Fruit fly (Drosophila melanogaster) whole organism, wandering third instar larva: Measurements from ENCODE around the gene heix.
A peak's percentile ranks its signal among the peaks of the same experiment; 100 is the strongest.

ENCODE experiments used
- Abd-B ChIP-seq: fragments of >200 bp; optimal IDR thresholded peaks from 2 replicates; lab custom pipeline; 2017; ENCODE audit warnings: missing biosample characterization, missing genetic modification characterization
- CG32264 ChIP-seq: fragments of 200-800 bp; sonication (Bioruptor generic); optimal IDR thresholded peaks from 2 replicates; lab custom pipeline; 2016; ENCODE audit warnings: missing biosample characterization, missing genetic modification characterization
- CG9705 ChIP-seq: fragments of 200-800 bp; sonication (Bioruptor generic); optimal IDR thresholded peaks from 2 replicates; lab custom pipeline; 2018; ENCODE audit warnings: missing biosample characterization, mild to moderate bottlenecking, missing genetic modification characterization
- CrebA ChIP-seq: fragments of 200-800 bp; sonication (Bioruptor generic); optimal IDR thresholded peaks from 2 replicates; lab custom pipeline; 2016; ENCODE audit warnings: missing biosample characterization, mild to moderate bottlenecking, missing genetic modification characterization, borderline replicate concordance
- Dfd ChIP-seq: fragments of >200 bp; optimal IDR thresholded peaks from 2 replicates; lab custom pipeline; 2017; ENCODE audit warnings: missing biosample characterization, missing genetic modification characterization
- Dif ChIP-seq: fragments of 200-275, 200-300 bp; sonication (Bioruptor generic); optimal IDR thresholded peaks from 2 replicates; lab custom pipeline; 2018; ENCODE audit warnings: missing biosample characterization, missing genetic modification characterization; ENCODE audit not compliant: partially characterized antibody
- GATAd ChIP-seq: sonication (Bioruptor generic); optimal IDR thresholded peaks from 2 replicates; lab custom pipeline; 2016; ENCODE audit warnings: missing biosample characterization, missing genetic modification characterization
- HLH106 ChIP-seq: fragments of 200-800 bp; optimal IDR thresholded peaks from 3 replicates; lab custom pipeline; 2019; ENCODE audit warnings: missing biosample characterization, mild to moderate bottlenecking, missing genetic modification characterization, moderate library complexity
- Hnf4 ChIP-seq: fragments of 200-800 bp; sonication (Bioruptor generic); optimal IDR thresholded peaks from 2 replicates; lab custom pipeline; 2016; ENCODE audit warnings: missing biosample characterization, mild to moderate bottlenecking, missing genetic modification characterization
- Hr78 ChIP-seq: fragments of >200 bp; optimal IDR thresholded peaks from 2 replicates; lab custom pipeline; 2017; ENCODE audit warnings: missing biosample characterization, missing genetic modification characterization
- Hr83 ChIP-seq: fragments of 200-300 bp; sonication (Bioruptor generic); optimal IDR thresholded peaks from 2 replicates; lab custom pipeline; 2016; ENCODE audit warnings: missing biosample characterization, mild to moderate bottlenecking, missing genetic modification characterization, moderate library complexity; ENCODE audit not compliant: poor library complexity, severe bottlenecking
- Jra ChIP-seq: sonication (Bioruptor generic); optimal IDR thresholded peaks from 2 replicates; lab custom pipeline; 2016; ENCODE audit warnings: missing biosample characterization, missing genetic modification characterization
- Mio ChIP-seq: sonication (Bioruptor generic); optimal IDR thresholded peaks from 2 replicates; lab custom pipeline; 2016; ENCODE audit warnings: missing biosample characterization, missing genetic modification characterization
- Myc ChIP-seq: fragments of >200 bp; optimal IDR thresholded peaks from 2 replicates; lab custom pipeline; 2017
- N ChIP-seq: fragments of >200 bp; optimal IDR thresholded peaks from 2 replicates; lab custom pipeline; 2018; ENCODE audit warnings: missing biosample characterization, missing external identifiers, missing genetic modification characterization
- OdsH ChIP-seq: fragments of 200-800 bp; sonication (Bioruptor generic); optimal IDR thresholded peaks from 2 replicates; lab custom pipeline; 2016; ENCODE audit warnings: missing biosample characterization, mild to moderate bottlenecking, missing genetic modification characterization
- Rel ChIP-seq, 2 experiments: fragments of 200-800 bp; sonication (Bioruptor generic) in 1 of 2; optimal IDR thresholded peaks; 2 replicates in 1 of 2; 3 replicates in 1 of 2; lab custom pipeline; 2016 to 2019; ENCODE audit warnings: mild to moderate bottlenecking in 2 of 2, missing biosample characterization in 2 of 2, missing genetic modification characterization in 2 of 2, moderate library complexity in 1 of 2
- Sp1 ChIP-seq: fragments of 200-800 bp; sonication (Bioruptor generic); optimal IDR thresholded peaks from 3 replicates; lab custom pipeline; 2019; ENCODE audit warnings: missing biosample characterization, mild to moderate bottlenecking, missing genetic modification characterization, moderate library complexity
- Vsx2 ChIP-seq: fragments of 200-300, 225-300 bp; sonication (Bioruptor generic); optimal IDR thresholded peaks from 2 replicates; lab custom pipeline; 2018; ENCODE audit warnings: missing biosample characterization, missing genetic modification characterization; ENCODE audit not compliant: partially characterized antibody
- br ChIP-seq: fragments of 200-800 bp; sonication (Bioruptor generic); optimal IDR thresholded peaks from 2 replicates; lab custom pipeline; 2016; ENCODE audit warnings: missing biosample characterization, missing genetic modification characterization
- brk ChIP-seq: fragments of 200-800 bp; sonication (Bioruptor generic); optimal IDR thresholded peaks from 2 replicates; lab custom pipeline; 2016; ENCODE audit warnings: missing biosample characterization, mild to moderate bottlenecking, missing genetic modification characterization
- dl ChIP-seq, 2 experiments: fragments of 175-275, 200-275 bp in 1 of 2; fragments of 200-275 bp in 1 of 2; sonication (Bioruptor generic); optimal IDR thresholded peaks; lab custom pipeline; 2018; ENCODE audit warnings: mild to moderate bottlenecking in 2 of 2, missing biosample characterization in 2 of 2, missing genetic modification characterization in 2 of 2, moderate library complexity in 2 of 2; ENCODE audit not compliant: partially characterized antibody in 2 of 2, insufficient read depth in 1 of 2
- dmrt93B ChIP-seq: fragments of 200-800 bp; sonication (Bioruptor generic); optimal IDR thresholded peaks from 2 replicates; lab custom pipeline; 2018; ENCODE audit warnings: missing biosample characterization, mild to moderate bottlenecking, missing genetic modification characterization
- dsf ChIP-seq: sonication (Bioruptor generic); optimal IDR thresholded peaks from 2 replicates; lab custom pipeline; 2016; ENCODE audit warnings: missing biosample characterization, missing genetic modification characterization, borderline replicate concordance
- ey ChIP-seq: fragments of 200-800 bp; sonication (Bioruptor generic); optimal IDR thresholded peaks from 2 replicates; lab custom pipeline; 2016; ENCODE audit warnings: missing biosample characterization, missing genetic modification characterization
- foxo ChIP-seq, 2 experiments: fragments of 200-800 bp; sonication (Bioruptor generic); optimal IDR thresholded peaks; 2 replicates in 1 of 2; 3 replicates in 1 of 2; lab custom pipeline; 2016 to 2017; ENCODE audit warnings: missing biosample characterization in 2 of 2, missing genetic modification characterization in 2 of 2
- fru ChIP-seq: fragments of 200-800 bp; sonication (Bioruptor generic); optimal IDR thresholded peaks from 3 replicates; lab custom pipeline; 2016; ENCODE audit warnings: missing biosample characterization, mild to moderate bottlenecking, missing genetic modification characterization
- h ChIP-seq: fragments of 200-800 bp; sonication (Bioruptor generic); optimal IDR thresholded peaks from 3 replicates; lab custom pipeline; 2016; ENCODE audit warnings: missing biosample characterization, mild to moderate bottlenecking, missing genetic modification characterization
- jim ChIP-seq: fragments of 175-275, 200-325 bp; sonication (Bioruptor generic); optimal IDR thresholded peaks from 2 replicates; lab custom pipeline; 2016; ENCODE audit warnings: missing biosample characterization, mild to moderate bottlenecking, missing genetic modification characterization
- lola ChIP-seq: fragments of >200 bp; optimal IDR thresholded peaks from 2 replicates; lab custom pipeline; 2017; ENCODE audit warnings: missing biosample characterization, missing genetic modification characterization
- pan ChIP-seq: fragments of >200 bp; optimal IDR thresholded peaks from 2 replicates; lab custom pipeline; 2017
- psq ChIP-seq: fragments of 200-800 bp; sonication (Bioruptor generic); optimal IDR thresholded peaks from 3 replicates; lab custom pipeline; 2017; ENCODE audit warnings: missing biosample characterization, mild to moderate bottlenecking, missing genetic modification characterization, moderate library complexity
- rgr ChIP-seq: fragments of 200-800 bp; sonication (Bioruptor generic); optimal IDR thresholded peaks from 3 replicates; lab custom pipeline; 2016; ENCODE audit warnings: missing biosample characterization, mild to moderate bottlenecking, missing genetic modification characterization
- sage ChIP-seq: fragments of 200-800 bp; sonication (Bioruptor generic); optimal IDR thresholded peaks from 2 replicates; lab custom pipeline; 2016; ENCODE audit warnings: missing biosample characterization, mild to moderate bottlenecking, missing genetic modification characterization
- sv ChIP-seq: fragments of 200-800 bp; sonication (Bioruptor generic); optimal IDR thresholded peaks from 3 replicates; lab custom pipeline; 2016; ENCODE audit warnings: missing biosample characterization, missing genetic modification characterization
- tai ChIP-seq: sonication (Bioruptor generic); optimal IDR thresholded peaks from 2 replicates; lab custom pipeline; 2016; ENCODE audit warnings: missing biosample characterization, missing genetic modification characterization
- usp ChIP-seq: fragments of >200 bp; optimal IDR thresholded peaks from 2 replicates; lab custom pipeline; 2017; ENCODE audit warnings: missing biosample characterization, missing genetic modification characterization
- woc ChIP-seq: sonication (Bioruptor generic); optimal IDR thresholded peaks from 2 replicates; lab custom pipeline; 2016; ENCODE audit warnings: missing biosample characterization, mild to moderate bottlenecking, missing genetic modification characterization

The heix gene

DNA sequence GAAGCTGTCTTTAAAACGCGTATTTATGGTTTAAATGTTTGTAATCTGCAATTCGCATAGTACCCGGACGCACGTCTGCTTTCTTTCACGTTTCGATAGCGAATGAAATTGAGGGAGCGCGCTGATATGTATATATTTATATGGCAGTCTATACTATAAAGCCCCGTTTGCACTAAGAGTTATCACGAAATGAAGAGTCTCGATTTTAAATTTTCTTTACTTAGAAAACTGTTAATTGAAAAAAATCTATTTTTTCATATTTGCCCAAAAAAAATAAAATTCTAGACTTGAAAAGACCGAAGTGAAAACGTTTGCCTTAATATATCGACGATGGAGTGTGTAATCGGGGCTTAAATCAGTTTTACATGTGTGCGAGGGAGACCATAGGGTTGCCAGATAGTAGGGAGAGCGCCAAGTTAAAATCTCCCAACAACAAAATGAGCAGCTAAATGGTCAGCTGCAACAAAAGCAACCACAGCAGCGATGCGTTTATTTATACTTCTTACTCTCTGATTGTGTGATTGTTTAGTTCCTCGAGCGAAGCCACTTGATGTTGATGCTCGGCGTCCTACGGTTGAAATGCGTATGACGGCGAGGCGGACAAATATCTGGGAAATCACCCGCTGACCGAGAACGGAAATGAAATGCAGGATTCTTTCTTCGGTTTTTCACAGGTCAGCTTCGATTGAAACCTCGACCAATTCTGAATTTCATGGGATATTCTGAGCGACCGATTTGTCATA is 26.0 kb upstream of the heix start, which contains the start of gene cact:
Gene cact, minus strand, starts transcription at position 693 of the 743 bp plus-strand sequence.
- TF ChIP-seq Hnf4 = peak; percentile 94
- TF ChIP-seq CG9705 (GFP tag; lab: Kevin White, UChicago) = peak; percentile 69
- no peak for TF ChIP-seq Hr78 (GFP tag; lab: Kevin White, UChicago)
- TF ChIP-seq HLH106 (tag; lab: Kevin White, UChicago) = peak; percentile 91
- peak; percentile 92 for TF ChIP-seq sage (GFP tag; lab: Kevin White, UChicago)
- peak; percentile 63 for TF ChIP-seq Rel (GFP tag; optimal IDR thresholded peaks at IDR 0.05; lab: Kevin White, UChicago)
- TF ChIP-seq Rel (tag; optimal IDR thresholded peaks at IDR 0.05; lab: Kevin White, UChicago) = peak; percentile 97
- TF ChIP-seq usp (GFP tag; lab: Kevin White, UChicago) = no peak
- no peak for TF ChIP-seq Dfd
- peak; percentile 94 for TF ChIP-seq brk (GFP tag; lab: Kevin White, UChicago)
- peak; percentile 91 for TF ChIP-seq br (GFP tag; lab: Kevin White, UChicago)
- TF ChIP-seq OdsH = peak; percentile 94
- no peak for TF ChIP-seq CrebA (GFP tag; lab: Kevin White, UChicago)
- peak; percentile 90 for TF ChIP-seq sv (GFP tag; lab: Kevin White, UChicago)
- peak; percentile 96 for TF ChIP-seq rgr (GFP tag; lab: Kevin White, UChicago)
- no peak for TF ChIP-seq Myc (lab: Kevin White, UChicago)
- TF ChIP-seq fru (GFP tag; lab: Kevin White, UChicago) = peak; percentile 96
- TF ChIP-seq N (GFP tag; lab: Kevin White, UChicago) = peak; percentile 24
- TF ChIP-seq dsf (GFP tag; lab: Kevin White, UChicago) = peak; percentile 74
- TF ChIP-seq tai (GFP tag; lab: Kevin White, UChicago) = peak; percentile 90
- no peak for TF ChIP-seq lola
- TF ChIP-seq GATAd (GFP tag; lab: Kevin White, UChicago) = peak; percentile 62
- peak; percentile 79 to 96 for TF ChIP-seq foxo (GFP tag; optimal IDR thresholded peaks at IDR 0.05; lab: Kevin White, UChicago)
- TF ChIP-seq CG32264 (GFP tag; lab: Kevin White, UChicago) = peak; percentile 76
- TF ChIP-seq Abd-B (GFP tag; lab: Kevin White, UChicago) = no peak
- peak; percentile 96 for TF ChIP-seq ey
- peak; percentile 98 for TF ChIP-seq woc (GFP tag; lab: Kevin White, UChicago)
- peak; percentile 70 for TF ChIP-seq Dif (GFP tag; lab: Kevin White, UChicago)
- TF ChIP-seq Jra (GFP tag; lab: Kevin White, UChicago) = peak; percentile 84
- peak in 1 of 2 experiments; percentile 78 for TF ChIP-seq dl (GFP tag; optimal IDR thresholded peaks at IDR 0.05; lab: Kevin White, UChicago; ENCODE audit: insufficient read depth in 1 of 2, partially characterized antibody in 2 of 2)
- TF ChIP-seq Sp1 (GFP tag; lab: Kevin White, UChicago) = peak; percentile 89
- peak; percentile 97 for TF ChIP-seq h (GFP tag; lab: Kevin White, UChicago)
- peak; percentile 88 for TF ChIP-seq psq
- no peak for TF ChIP-seq Vsx2 (GFP tag; lab: Kevin White, UChicago)
- peak; percentile 74 for TF ChIP-seq Mio (GFP tag; lab: Kevin White, UChicago)
- peak; percentile 82 for TF ChIP-seq dmrt93B (GFP tag; lab: Kevin White, UChicago)
- TF ChIP-seq Hr83 (GFP tag; lab: Kevin White, UChicago) = peak; percentile 66
- no peak for TF ChIP-seq pan (lab: Kevin White, UChicago)
- TF ChIP-seq jim = no peak

DNA sequence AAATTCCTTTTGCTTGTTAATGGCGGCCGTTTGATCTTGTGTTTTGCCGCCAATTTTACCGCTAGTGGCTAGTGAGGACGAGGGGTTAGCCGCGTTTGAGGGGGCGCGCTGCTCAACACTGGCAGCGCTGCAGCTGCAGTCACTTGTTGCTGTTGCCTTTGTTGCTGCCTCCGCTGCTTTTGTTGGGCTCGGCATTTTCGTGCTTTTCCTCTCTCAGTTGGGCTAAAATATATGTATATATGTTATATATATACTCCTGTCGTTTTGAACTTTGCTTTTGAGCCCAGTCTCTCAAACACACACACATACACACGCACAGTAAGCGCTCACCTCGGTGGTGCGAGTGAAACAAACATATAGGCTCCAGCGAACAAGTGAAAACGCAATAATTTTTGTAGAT is 25.2 kb upstream of the heix start:
- TF ChIP-seq rgr (GFP tag; lab: Kevin White, UChicago) = peak; percentile 28
- TF ChIP-seq CG9705 (GFP tag; lab: Kevin White, UChicago) = no peak
- no peak for TF ChIP-seq Rel (GFP tag; optimal IDR thresholded peaks at IDR 0.05; lab: Kevin White, UChicago)
- TF ChIP-seq Rel (tag; optimal IDR thresholded peaks at IDR 0.05; lab: Kevin White, UChicago) = peak; percentile 60
- TF ChIP-seq psq = no peak
- TF ChIP-seq Sp1 (GFP tag; lab: Kevin White, UChicago) = no peak
- TF ChIP-seq Hnf4 = peak; percentile 20
- no peak for TF ChIP-seq br (GFP tag; lab: Kevin White, UChicago)
- no peak for TF ChIP-seq usp (GFP tag; lab: Kevin White, UChicago)
- TF ChIP-seq brk (GFP tag; lab: Kevin White, UChicago) = peak; percentile 7
- TF ChIP-seq sage (GFP tag; lab: Kevin White, UChicago) = peak; percentile 74
